Fruit fly (Drosophila melanogaster): ENCODE measurements around the gene Hyls1.

Hyls1 gene

dm6 chr2L:16350742-16351568 is 1.5 kb downstream of the Hyls1 start (continued):
- TF ChIP-seq ken (GFP tag; IDR thresholded peaks at IDR 0.05), result peak; percentile 99
- TF ChIP-seq Atf3 (GFP tag; optimal IDR thresholded peaks at IDR 0.05), result peak; percentile 95
- peak; percentile 99 for TF ChIP-seq dysf (GFP tag; IDR thresholded peaks at IDR 0.05)
- peak; percentile 98 for TF ChIP-seq CG15601 (tag; optimal IDR thresholded peaks at IDR 0.05)
- peak; percentile 92 for TF ChIP-seq Nf-YC (tag; optimal IDR thresholded peaks at IDR 0.05)
- no peak; the same call in 1 of the 2 replicates for TF ChIP-seq CG42726 (GFP tag; IDR thresholded peaks at IDR 0.05; ENCODE audit: partially characterized antibody)
- TF ChIP-seq exex (tag; optimal IDR thresholded peaks at IDR 0.05), result peak; percentile 93
- no peak for TF ChIP-seq sna (GFP tag; IDR thresholded peaks at IDR 0.05; ENCODE audit: partially characterized antibody)
- TF ChIP-seq phol (tag; optimal IDR thresholded peaks at IDR 0.05), result peak; percentile 98
- TF ChIP-seq Six4 (GFP tag; optimal IDR thresholded peaks at IDR 0.05), result peak; percentile 98
- peak; percentile 97 for TF ChIP-seq CG11085 (GFP tag; IDR thresholded peaks at IDR 0.05)
- peak; percentile 98 for TF ChIP-seq al (GFP tag; IDR thresholded peaks at IDR 0.05)
- TF ChIP-seq CG1792 (GFP tag; optimal IDR thresholded peaks at IDR 0.05), result peak; percentile 96
- TF ChIP-seq CG1529 (GFP tag; optimal IDR thresholded peaks at IDR 0.05), result peak; percentile 99
- peak; percentile 92 for TF ChIP-seq fd102C (GFP tag; optimal IDR thresholded peaks at IDR 0.05)
- peak in 1 of 3 experiments; percentile 98 for TF ChIP-seq lola (GFP tag; optimal IDR thresholded peaks at IDR 0.05)
- TF ChIP-seq CG5180 (GFP tag; optimal IDR thresholded peaks at IDR 0.05), result peak; percentile 94
- peak; percentile 95 for TF ChIP-seq aop (GFP tag; IDR thresholded peaks at IDR 0.05)
- peak; percentile 100 for TF ChIP-seq CG7839 (tag; optimal IDR thresholded peaks at IDR 0.05)
- TF ChIP-seq CG12071 (GFP tag; optimal IDR thresholded peaks at IDR 0.05), result peak; percentile 99
- TF ChIP-seq CG30020 (tag; optimal IDR thresholded peaks at IDR 0.05), result peak; percentile 89
- peak; percentile 100 for TF ChIP-seq vvl (GFP tag; IDR thresholded peaks at IDR 0.05)
- TF ChIP-seq Deaf1 (tag; optimal IDR thresholded peaks at IDR 0.05), result peak; percentile 90
- peak; percentile 99 for TF ChIP-seq oc (tag; optimal IDR thresholded peaks at IDR 0.05)
- peak; percentile 98 for TF ChIP-seq CG31388 (GFP tag; optimal IDR thresholded peaks at IDR 0.05)
- peak; percentile 99 for TF ChIP-seq gce (GFP tag; IDR thresholded peaks at IDR 0.05)
- peak; percentile 99 for TF ChIP-seq Xbp1 (GFP tag; optimal IDR thresholded peaks at IDR 0.05)
- peak; percentile 93 for TF ChIP-seq CG11560 (tag; IDR thresholded peaks at IDR 0.05)
- TF ChIP-seq Dip2 (GFP tag; IDR thresholded peaks at IDR 0.05), result peak; percentile 74
- TF ChIP-seq CG14050 (GFP tag; IDR thresholded peaks at IDR 0.05), result peak; percentile 99
- peak; percentile 25 for TF ChIP-seq pzg (GFP tag; optimal IDR thresholded peaks at IDR 0.05)
- peak; percentile 97 for TF ChIP-seq CG11398 (GFP tag; optimal IDR thresholded peaks at IDR 0.05)
- TF ChIP-seq CG10274 (GFP tag; optimal IDR thresholded peaks at IDR 0.05), result peak; percentile 95
- peak; percentile 99 for TF ChIP-seq slbo (GFP tag; IDR thresholded peaks at IDR 0.05)
- TF ChIP-seq fd64A (GFP tag; optimal IDR thresholded peaks at IDR 0.05), result peak; percentile 98
- no peak for TF ChIP-seq HLH4C (GFP tag; IDR thresholded peaks at IDR 0.05; ENCODE audit: partially characterized antibody)
- peak; percentile 93 for TF ChIP-seq CG6654 (GFP tag; optimal IDR thresholded peaks at IDR 0.05)
- no peak for TF ChIP-seq inv (GFP tag; IDR thresholded peaks at IDR 0.05; ENCODE audit: partially characterized antibody)
- peak; percentile 97 for TF ChIP-seq dimm (GFP tag; IDR thresholded peaks at IDR 0.05)
- peak; percentile 95 for TF ChIP-seq CG43689 (GFP tag; IDR thresholded peaks at IDR 0.05)
- peak; percentile 88 for TF ChIP-seq grn (GFP tag; optimal IDR thresholded peaks at IDR 0.05)
- peak; percentile 98 for TF ChIP-seq CG6683 (GFP tag; optimal IDR thresholded peaks at IDR 0.05)
- TF ChIP-seq org-1 (GFP tag; optimal IDR thresholded peaks at IDR 0.05), result peak; percentile 99
- peak; percentile 99 for TF ChIP-seq CG7556 (GFP tag; optimal IDR thresholded peaks at IDR 0.05)
- peak; percentile 99 for TF ChIP-seq tap (tag; optimal IDR thresholded peaks at IDR 0.05)
- peak; percentile 98 for TF ChIP-seq croc (GFP tag; conservative IDR thresholded peaks at IDR 0.05)
- TF ChIP-seq CG11723 (GFP tag; optimal IDR thresholded peaks at IDR 0.05), result peak; percentile 98
- peak; percentile 96 for TF ChIP-seq CG3065 (GFP tag; optimal IDR thresholded peaks at IDR 0.05)
